Fruit fly (Drosophila melanogaster) whole organism, wandering third instar larva: ENCODE data around the gene Pkd2.

Source experiments
- Abd-B ChIP-seq: fragments of >200 bp; optimal IDR thresholded peaks from 2 replicates; lab custom pipeline; 2017; ENCODE audit warnings: missing biosample characterization, missing genetic modification characterization
- CG32264 ChIP-seq: fragments of 200-800 bp; sonication (Bioruptor generic); optimal IDR thresholded peaks from 2 replicates; lab custom pipeline; 2016; ENCODE audit warnings: missing biosample characterization, missing genetic modification characterization
- CG9705 ChIP-seq: fragments of 200-800 bp; sonication (Bioruptor generic); optimal IDR thresholded peaks from 2 replicates; lab custom pipeline; 2018; ENCODE audit warnings: missing biosample characterization, mild to moderate bottlenecking, missing genetic modification characterization
- CrebA ChIP-seq: fragments of 200-800 bp; sonication (Bioruptor generic); optimal IDR thresholded peaks from 2 replicates; lab custom pipeline; 2016; ENCODE audit warnings: missing biosample characterization, mild to moderate bottlenecking, missing genetic modification characterization, borderline replicate concordance
- Dfd ChIP-seq: fragments of >200 bp; optimal IDR thresholded peaks from 2 replicates; lab custom pipeline; 2017; ENCODE audit warnings: missing biosample characterization, missing genetic modification characterization
- Dif ChIP-seq: fragments of 200-275, 200-300 bp; sonication (Bioruptor generic); optimal IDR thresholded peaks from 2 replicates; lab custom pipeline; 2018; ENCODE audit warnings: missing biosample characterization, missing genetic modification characterization; ENCODE audit not compliant: partially characterized antibody
- GATAd ChIP-seq: sonication (Bioruptor generic); optimal IDR thresholded peaks from 2 replicates; lab custom pipeline; 2016; ENCODE audit warnings: missing biosample characterization, missing genetic modification characterization
- HLH106 ChIP-seq: fragments of 200-800 bp; optimal IDR thresholded peaks from 3 replicates; lab custom pipeline; 2019; ENCODE audit warnings: missing biosample characterization, mild to moderate bottlenecking, missing genetic modification characterization, moderate library complexity
- Hnf4 ChIP-seq: fragments of 200-800 bp; sonication (Bioruptor generic); optimal IDR thresholded peaks from 2 replicates; lab custom pipeline; 2016; ENCODE audit warnings: missing biosample characterization, mild to moderate bottlenecking, missing genetic modification characterization
- Hr78 ChIP-seq: fragments of >200 bp; optimal IDR thresholded peaks from 2 replicates; lab custom pipeline; 2017; ENCODE audit warnings: missing biosample characterization, missing genetic modification characterization
- Hr83 ChIP-seq: fragments of 200-300 bp; sonication (Bioruptor generic); optimal IDR thresholded peaks from 2 replicates; lab custom pipeline; 2016; ENCODE audit warnings: missing biosample characterization, mild to moderate bottlenecking, missing genetic modification characterization, moderate library complexity; ENCODE audit not compliant: poor library complexity, severe bottlenecking
- Jra ChIP-seq: sonication (Bioruptor generic); optimal IDR thresholded peaks from 2 replicates; lab custom pipeline; 2016; ENCODE audit warnings: missing biosample characterization, missing genetic modification characterization
- Mio ChIP-seq: sonication (Bioruptor generic); optimal IDR thresholded peaks from 2 replicates; lab custom pipeline; 2016; ENCODE audit warnings: missing biosample characterization, missing genetic modification characterization
- Myc ChIP-seq: fragments of >200 bp; optimal IDR thresholded peaks from 2 replicates; lab custom pipeline; 2017
- N ChIP-seq: fragments of >200 bp; optimal IDR thresholded peaks from 2 replicates; lab custom pipeline; 2018; ENCODE audit warnings: missing biosample characterization, missing external identifiers, missing genetic modification characterization
- OdsH ChIP-seq: fragments of 200-800 bp; sonication (Bioruptor generic); optimal IDR thresholded peaks from 2 replicates; lab custom pipeline; 2016; ENCODE audit warnings: missing biosample characterization, mild to moderate bottlenecking, missing genetic modification characterization
- Rel ChIP-seq, 2 experiments: fragments of 200-800 bp; sonication (Bioruptor generic) in 1 of 2; optimal IDR thresholded peaks; 2 replicates in 1 of 2; 3 replicates in 1 of 2; lab custom pipeline; 2016 to 2019; ENCODE audit warnings: mild to moderate bottlenecking in 2 of 2, missing biosample characterization in 2 of 2, missing genetic modification characterization in 2 of 2, moderate library complexity in 1 of 2
- Sp1 ChIP-seq: fragments of 200-800 bp; sonication (Bioruptor generic); optimal IDR thresholded peaks from 3 replicates; lab custom pipeline; 2019; ENCODE audit warnings: missing biosample characterization, mild to moderate bottlenecking, missing genetic modification characterization, moderate library complexity
- Vsx2 ChIP-seq: fragments of 200-300, 225-300 bp; sonication (Bioruptor generic); optimal IDR thresholded peaks from 2 replicates; lab custom pipeline; 2018; ENCODE audit warnings: missing biosample characterization, missing genetic modification characterization; ENCODE audit not compliant: partially characterized antibody
- br ChIP-seq: fragments of 200-800 bp; sonication (Bioruptor generic); optimal IDR thresholded peaks from 2 replicates; lab custom pipeline; 2016; ENCODE audit warnings: missing biosample characterization, missing genetic modification characterization
- brk ChIP-seq: fragments of 200-800 bp; sonication (Bioruptor generic); optimal IDR thresholded peaks from 2 replicates; lab custom pipeline; 2016; ENCODE audit warnings: missing biosample characterization, mild to moderate bottlenecking, missing genetic modification characterization
- dl ChIP-seq, 2 experiments: fragments of 175-275, 200-275 bp in 1 of 2; fragments of 200-275 bp in 1 of 2; sonication (Bioruptor generic); optimal IDR thresholded peaks; lab custom pipeline; 2018; ENCODE audit warnings: mild to moderate bottlenecking in 2 of 2, missing biosample characterization in 2 of 2, missing genetic modification characterization in 2 of 2, moderate library complexity in 2 of 2; ENCODE audit not compliant: partially characterized antibody in 2 of 2, insufficient read depth in 1 of 2
- dmrt93B ChIP-seq: fragments of 200-800 bp; sonication (Bioruptor generic); optimal IDR thresholded peaks from 2 replicates; lab custom pipeline; 2018; ENCODE audit warnings: missing biosample characterization, mild to moderate bottlenecking, missing genetic modification characterization
- dsf ChIP-seq: sonication (Bioruptor generic); optimal IDR thresholded peaks from 2 replicates; lab custom pipeline; 2016; ENCODE audit warnings: missing biosample characterization, missing genetic modification characterization, borderline replicate concordance
- ey ChIP-seq: fragments of 200-800 bp; sonication (Bioruptor generic); optimal IDR thresholded peaks from 2 replicates; lab custom pipeline; 2016; ENCODE audit warnings: missing biosample characterization, missing genetic modification characterization
- foxo ChIP-seq, 2 experiments: fragments of 200-800 bp; sonication (Bioruptor generic); optimal IDR thresholded peaks; 2 replicates in 1 of 2; 3 replicates in 1 of 2; lab custom pipeline; 2016 to 2017; ENCODE audit warnings: missing biosample characterization in 2 of 2, missing genetic modification characterization in 2 of 2
- fru ChIP-seq: fragments of 200-800 bp; sonication (Bioruptor generic); optimal IDR thresholded peaks from 3 replicates; lab custom pipeline; 2016; ENCODE audit warnings: missing biosample characterization, mild to moderate bottlenecking, missing genetic modification characterization
- h ChIP-seq: fragments of 200-800 bp; sonication (Bioruptor generic); optimal IDR thresholded peaks from 3 replicates; lab custom pipeline; 2016; ENCODE audit warnings: missing biosample characterization, mild to moderate bottlenecking, missing genetic modification characterization
- jim ChIP-seq: fragments of 175-275, 200-325 bp; sonication (Bioruptor generic); optimal IDR thresholded peaks from 2 replicates; lab custom pipeline; 2016; ENCODE audit warnings: missing biosample characterization, mild to moderate bottlenecking, missing genetic modification characterization
- lola ChIP-seq: fragments of >200 bp; optimal IDR thresholded peaks from 2 replicates; lab custom pipeline; 2017; ENCODE audit warnings: missing biosample characterization, missing genetic modification characterization
- pan ChIP-seq: fragments of >200 bp; optimal IDR thresholded peaks from 2 replicates; lab custom pipeline; 2017
- psq ChIP-seq: fragments of 200-800 bp; sonication (Bioruptor generic); optimal IDR thresholded peaks from 3 replicates; lab custom pipeline; 2017; ENCODE audit warnings: missing biosample characterization, mild to moderate bottlenecking, missing genetic modification characterization, moderate library complexity
- rgr ChIP-seq: fragments of 200-800 bp; sonication (Bioruptor generic); optimal IDR thresholded peaks from 3 replicates; lab custom pipeline; 2016; ENCODE audit warnings: missing biosample characterization, mild to moderate bottlenecking, missing genetic modification characterization
- sage ChIP-seq: fragments of 200-800 bp; sonication (Bioruptor generic); optimal IDR thresholded peaks from 2 replicates; lab custom pipeline; 2016; ENCODE audit warnings: missing biosample characterization, mild to moderate bottlenecking, missing genetic modification characterization
- sv ChIP-seq: fragments of 200-800 bp; sonication (Bioruptor generic); optimal IDR thresholded peaks from 3 replicates; lab custom pipeline; 2016; ENCODE audit warnings: missing biosample characterization, missing genetic modification characterization
- tai ChIP-seq: sonication (Bioruptor generic); optimal IDR thresholded peaks from 2 replicates; lab custom pipeline; 2016; ENCODE audit warnings: missing biosample characterization, missing genetic modification characterization
- usp ChIP-seq: fragments of >200 bp; optimal IDR thresholded peaks from 2 replicates; lab custom pipeline; 2017; ENCODE audit warnings: missing biosample characterization, missing genetic modification characterization
- woc ChIP-seq: sonication (Bioruptor generic); optimal IDR thresholded peaks from 2 replicates; lab custom pipeline; 2016; ENCODE audit warnings: missing biosample characterization, mild to moderate bottlenecking, missing genetic modification characterization

Pkd2 gene

DNA sequence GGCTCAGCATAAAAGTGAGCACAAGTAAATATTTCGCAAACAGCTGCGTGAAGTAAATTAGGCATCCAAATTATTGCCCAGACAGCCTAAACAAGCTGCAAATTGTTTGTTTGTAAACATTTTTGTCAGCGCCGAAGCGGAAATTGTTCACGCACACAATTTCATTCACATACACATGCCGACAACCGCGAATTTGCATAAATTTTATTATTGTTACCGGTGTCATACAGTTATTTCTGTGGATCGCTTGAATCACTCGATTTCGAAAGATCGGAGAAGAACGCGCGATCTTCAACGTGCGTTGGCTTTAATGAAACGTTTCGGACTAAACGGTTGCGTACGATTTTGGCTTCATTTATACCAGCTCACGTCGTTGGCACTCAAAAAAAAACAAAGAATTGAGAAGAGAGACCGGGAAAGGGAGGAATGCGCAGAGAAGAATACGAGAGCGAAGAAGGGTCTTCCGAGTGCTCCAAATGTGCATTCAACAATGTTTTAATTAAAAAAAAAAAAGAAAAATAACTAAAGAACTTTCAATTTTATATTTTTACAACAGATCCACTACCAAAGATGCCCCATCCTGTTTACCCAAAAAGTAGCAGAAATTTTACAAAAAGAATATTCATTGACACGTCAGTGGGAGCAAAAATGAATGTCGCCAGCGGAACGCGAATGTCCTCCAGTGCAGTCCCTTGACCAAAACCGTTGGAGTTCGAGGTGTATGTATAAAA, 25.2 kb downstream of the Pkd2 start, which contains the start of gene vir-1:
vir-1 (minus strand) TSS at position 334 of the 731 bp plus-strand sequence.
- TF ChIP-seq GATAd (GFP tag; lab: Kevin White, UChicago) (no peak), psq (peak; percentile 19), woc (GFP tag; lab: Kevin White, UChicago) (no peak), Hr83 (no peak), tai (GFP tag; lab: Kevin White, UChicago) (no peak), Dif (peak; percentile 36)
- TF ChIP-seq, all 38 proteins: peak for 2

DNA sequence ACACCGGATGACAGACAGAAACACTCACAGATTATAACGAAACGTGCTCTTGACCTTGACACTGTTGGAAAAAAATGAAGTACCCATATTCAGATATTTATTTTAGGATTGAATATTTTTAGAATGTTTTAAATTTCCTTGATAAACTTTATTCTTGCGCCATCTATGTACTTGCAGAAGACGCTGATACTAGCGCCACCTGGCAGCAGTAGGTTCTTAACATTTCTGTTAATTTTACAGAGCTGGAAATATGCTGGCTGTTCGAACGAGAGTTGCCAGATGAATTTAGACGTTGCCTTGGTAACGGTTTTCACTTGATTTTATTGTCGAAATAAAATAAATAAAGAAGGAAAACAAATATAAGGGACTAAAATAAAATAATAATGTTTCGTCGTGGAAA, 26.5 kb downstream of the Pkd2 start, which contains the start of gene Fam92:
Fam92 (plus strand) TSS at position 350 of the 400 bp plus-strand sequence.
- TF ChIP-seq ey (peak; percentile 46), foxo (GFP tag; optimal IDR thresholded peaks at IDR 0.05; lab: Kevin White, UChicago) (peak in 1 of 2 experiments; percentile 74), sv (no peak), woc (GFP tag; lab: Kevin White, UChicago) (no peak), Hr78 (no peak), psq (peak; percentile 32), Abd-B (GFP tag; lab: Kevin White, UChicago) (no peak), jim (GFP tag; lab: Kevin White, UChicago) (no peak), Dfd (GFP tag; lab: Kevin White, UChicago) (no peak), h (GFP tag; lab: Kevin White, UChicago) (peak; percentile 66), brk (GFP tag; lab: Kevin White, UChicago) (no peak), lola (GFP tag; lab: Kevin White, UChicago) (no peak), Mio (peak; percentile 43), tai (GFP tag; lab: Kevin White, UChicago) (no peak), Rel (GFP tag; optimal IDR thresholded peaks at IDR 0.05; lab: Kevin White, UChicago) (no peak), Rel (tag; optimal IDR thresholded peaks at IDR 0.05; lab: Kevin White, UChicago) (peak; percentile 11), sage (GFP tag; lab: Kevin White, UChicago) (peak; percentile 55), dmrt93B (no peak), fru (GFP tag; lab: Kevin White, UChicago) (peak; percentile 67), Hr83 (peak; percentile 39), CG9705 (GFP tag; lab: Kevin White, UChicago) (peak; percentile 34), rgr (peak; percentile 69), br (GFP tag; lab: Kevin White, UChicago) (peak; percentile 68), HLH106 (peak; percentile 47), dl (GFP tag; optimal IDR thresholded peaks at IDR 0.05; lab: Kevin White, UChicago; ENCODE audit: insufficient read depth in 1 of 2, partially characterized antibody in 2 of 2) (no peak), Dif (no peak), dsf (GFP tag; lab: Kevin White, UChicago) (no peak), pan (lab: Kevin White, UChicago) (no peak), usp (GFP tag; lab: Kevin White, UChicago) (no peak), Vsx2 (GFP tag; lab: Kevin White, UChicago) (no peak), GATAd (GFP tag; lab: Kevin White, UChicago) (no peak), N (GFP tag; lab: Kevin White, UChicago) (no peak), Sp1 (no peak), Jra (GFP tag; lab: Kevin White, UChicago) (peak; percentile 46), Myc (peak; percentile 64), Hnf4 (peak; percentile 54), OdsH (GFP tag; lab: Kevin White, UChicago) (peak; percentile 57), CrebA (GFP tag; lab: Kevin White, UChicago) (no peak), CG32264 (GFP tag; lab: Kevin White, UChicago) (peak; percentile 10)
- TF ChIP-seq, all 38 proteins: peak for 18
